Fruit fly (Drosophila melanogaster) whole organism, embryonic: ENCODE measurements around the gene Gcna.
A peak's percentile ranks its signal among the peaks of the same experiment; 100 is the strongest.

Experiments
- B-H2 ChIP-seq: fragments of 200-800 bp; sonication (Bioruptor generic); optimal IDR thresholded peaks from 2 replicates; lab custom pipeline; 2018; ENCODE audit warnings: missing biosample characterization, mild to moderate bottlenecking, missing genetic modification characterization
- Bgb ChIP-seq: fragments of 200-800 bp; sonication (Bioruptor generic); IDR thresholded peaks from 2 replicates; pipeline ENCODE4 v1.3.6; 2022; ENCODE audit warnings: missing biosample characterization, missing genetic modification characterization; ENCODE audit not compliant: partially characterized antibody
- CG10366 ChIP-seq: fragments of 200-800 bp; sonication (Bioruptor generic); IDR thresholded peaks from 2 replicates; pipeline ENCODE4 v1.3.6; 2022; ENCODE audit warnings: missing biosample characterization, missing genetic modification characterization
- CG10431 ChIP-seq: fragments of 200-800 bp; sonication (Bioruptor generic); optimal IDR thresholded peaks from 3 replicates; lab custom pipeline; 2018; ENCODE audit warnings: missing biosample characterization, mild to moderate bottlenecking, missing genetic modification characterization
- CG10959 ChIP-seq: fragments of 200-800 bp; sonication (Bioruptor generic); IDR thresholded peaks from 2 replicates; pipeline ENCODE4 v1.3.6; 2022; ENCODE audit warnings: missing biosample characterization, missing genetic modification characterization
- CG13123 ChIP-seq: fragments of 200-800 bp; sonication (Bioruptor generic); optimal IDR thresholded peaks from 2 replicates; lab custom pipeline; 2016; ENCODE audit warnings: missing biosample characterization, missing genetic modification characterization
- CG13624 ChIP-seq: fragments of 200-800 bp; sonication (Bioruptor generic); optimal IDR thresholded peaks from 2 replicates; lab custom pipeline; 2016; ENCODE audit warnings: missing biosample characterization, missing genetic modification characterization
- CG15514 ChIP-seq: fragments of 200-800 bp; sonication (Bioruptor generic); optimal IDR thresholded peaks from 3 replicates; lab custom pipeline; 2017; ENCODE audit warnings: missing biosample characterization, missing genetic modification characterization, mild to moderate bottlenecking, moderate library complexity, missing genetic modification reagents
- CG15601 ChIP-seq: fragments of 200-800 bp; sonication (Bioruptor generic); optimal IDR thresholded peaks from 3 replicates; lab custom pipeline; 2019; ENCODE audit warnings: missing biosample characterization, mild to moderate bottlenecking, missing genetic modification characterization, moderate library complexity
- CG17186 ChIP-seq: fragments of 200-800 bp; sonication (Bioruptor generic); optimal IDR thresholded peaks from 3 replicates; lab custom pipeline; 2017; ENCODE audit warnings: missing biosample characterization, missing genetic modification reagents, missing genetic modification characterization
- CG18619 ChIP-seq: fragments of 200-800 bp; sonication (Bioruptor generic); optimal IDR thresholded peaks from 3 replicates; lab custom pipeline; 2017; ENCODE audit warnings: missing biosample characterization, mild to moderate bottlenecking, missing genetic modification characterization
- CG32767 ChIP-seq: fragments of 200-800 bp; sonication (Bioruptor generic); IDR thresholded peaks from 2 replicates; pipeline ENCODE4 v1.3.6; 2022; ENCODE audit warnings: missing biosample characterization, missing genetic modification characterization
- CG3281 ChIP-seq: fragments of 200-800 bp; sonication (Bioruptor generic); optimal IDR thresholded peaks from 3 replicates; lab custom pipeline; 2017; ENCODE audit warnings: missing biosample characterization, mild to moderate bottlenecking, missing genetic modification characterization
- CG3726 ChIP-seq: fragments of 200-800 bp; sonication (Bioruptor generic); IDR thresholded peaks from 3 replicates; pipeline ENCODE4, ENCODE4 v1.3.6; 2022; ENCODE audit warnings: missing biosample characterization, missing genetic modification characterization
- CG4617 ChIP-seq: fragments of 200-800 bp; sonication (Bioruptor generic); optimal IDR thresholded peaks from 3 replicates; lab custom pipeline; 2016; ENCODE audit warnings: missing biosample characterization, missing genetic modification characterization, borderline replicate concordance
- CG7745 ChIP-seq: fragments of 200-800 bp; sonication (Bioruptor generic); optimal IDR thresholded peaks from 2 replicates; lab custom pipeline; 2018; ENCODE audit warnings: missing biosample characterization, mild to moderate bottlenecking, missing genetic modification characterization, moderate library complexity
- CG7786 ChIP-seq: fragments of 200-800 bp; sonication (Bioruptor generic); optimal IDR thresholded peaks from 2 replicates; lab custom pipeline; 2016; ENCODE audit warnings: missing biosample characterization, missing genetic modification characterization
- CG7928 ChIP-seq: fragments of 200-800 bp; sonication (Bioruptor generic); optimal IDR thresholded peaks from 2 replicates; lab custom pipeline; 2017; ENCODE audit warnings: missing biosample characterization, mild to moderate bottlenecking, missing genetic modification characterization
- CG8388 ChIP-seq: fragments of 200-800 bp; sonication (Bioruptor generic); optimal IDR thresholded peaks from 2 replicates; lab custom pipeline; 2019; ENCODE audit warnings: missing biosample characterization, mild to moderate bottlenecking, missing genetic modification characterization, moderate library complexity
- CHES-1-like ChIP-seq: fragments of 200-800 bp; sonication (Bioruptor generic); optimal IDR thresholded peaks from 2 replicates; lab custom pipeline; 2016; ENCODE audit warnings: missing biosample characterization, missing genetic modification characterization
- Chrac-16 ChIP-seq: fragments of 200-800 bp; sonication (Bioruptor generic); optimal IDR thresholded peaks from 3 replicates; lab custom pipeline; 2016; ENCODE audit warnings: missing biosample characterization, missing genetic modification characterization
- E2f2 ChIP-seq: fragments of 200-800 bp; sonication (Bioruptor generic); IDR thresholded peaks from 2 replicates; pipeline ENCODE4 v1.3.6; 2022; ENCODE audit warnings: missing biosample characterization, missing genetic modification characterization
- ERR ChIP-seq: fragments of 200-800 bp; sonication (Bioruptor generic); optimal IDR thresholded peaks from 2 replicates; lab custom pipeline; 2016; ENCODE audit warnings: missing biosample characterization, missing genetic modification characterization
- Gug ChIP-seq: fragments of 200-800 bp; sonication (Bioruptor generic); IDR thresholded peaks from 4 replicates; pipeline ENCODE4 v1.3.6; 2022; ENCODE audit warnings: missing biosample characterization, missing genetic modification characterization
- HLH3B ChIP-seq: fragments of 200-800 bp; sonication (Bioruptor generic); IDR thresholded peaks from 2 replicates; pipeline ENCODE4 v1.3.6; 2022; ENCODE audit warnings: missing biosample characterization, missing genetic modification characterization
- HmgZ ChIP-seq: fragments of 200-800 bp; sonication (Bioruptor generic); optimal IDR thresholded peaks from 2 replicates; lab custom pipeline; 2018; ENCODE audit warnings: missing biosample characterization, mild to moderate bottlenecking, missing genetic modification characterization
- Hmx ChIP-seq: fragments of 200-800 bp; sonication (Bioruptor generic); optimal IDR thresholded peaks from 2 replicates; lab custom pipeline; 2016; ENCODE audit warnings: missing biosample characterization, missing genetic modification characterization
- MBD-R2 ChIP-seq: fragments of 200-800 bp; sonication (Bioruptor generic); IDR thresholded peaks from 2 replicates; pipeline ENCODE4 v1.3.6; 2022; ENCODE audit warnings: missing biosample characterization, missing genetic modification characterization
- MTF-1 ChIP-seq: fragments of 200-800 bp; sonication (Bioruptor generic); optimal IDR thresholded peaks from 2 replicates; lab custom pipeline; 2018; ENCODE audit warnings: missing biosample characterization, mild to moderate bottlenecking, missing genetic modification characterization, borderline replicate concordance
- Meics ChIP-seq: fragments of 200-800 bp; sonication (Bioruptor generic); optimal IDR thresholded peaks from 2 replicates; lab custom pipeline; 2017; ENCODE audit warnings: missing biosample characterization, mild to moderate bottlenecking, missing genetic modification characterization
- NK7.1 ChIP-seq: fragments of 200-800 bp; sonication (Bioruptor generic); optimal IDR thresholded peaks from 3 replicates; lab custom pipeline; 2016; ENCODE audit warnings: missing biosample characterization, missing genetic modification characterization
- Sin3A ChIP-seq: fragments of >200 bp; optimal IDR thresholded peaks from 2 replicates; lab custom pipeline; 2018
- Sry-β ChIP-seq: fragments of 200-800 bp; sonication (Bioruptor generic); optimal IDR thresholded peaks from 2 replicates; lab custom pipeline; 2018; ENCODE audit warnings: missing biosample characterization, mild to moderate bottlenecking, missing genetic modification characterization, moderate library complexity
- Xbp1 ChIP-seq: fragments of 200-800 bp; sonication (Bioruptor generic); optimal IDR thresholded peaks from 3 replicates; lab custom pipeline; 2016; ENCODE audit warnings: missing biosample characterization, mild to moderate bottlenecking, missing genetic modification characterization
- corto ChIP-seq: fragments of 200-800 bp; sonication (Bioruptor generic); optimal IDR thresholded peaks from 2 replicates; lab custom pipeline; 2016; ENCODE audit warnings: missing biosample characterization, mild to moderate bottlenecking, missing genetic modification characterization, moderate library complexity
- danr ChIP-seq: fragments of 200-800 bp; sonication (Bioruptor generic); IDR thresholded peaks from 2 replicates; pipeline ENCODE4 v1.3.6; 2022; ENCODE audit warnings: missing biosample characterization, missing genetic modification characterization
- fu2 ChIP-seq: fragments of 200-800 bp; sonication (Bioruptor generic); optimal IDR thresholded peaks from 2 replicates; lab custom pipeline; 2016; ENCODE audit warnings: missing biosample characterization, missing genetic modification characterization
- gem ChIP-seq: fragments of 200-800 bp; sonication (Bioruptor generic); optimal IDR thresholded peaks from 2 replicates; lab custom pipeline; 2019; ENCODE audit warnings: missing biosample characterization, mild to moderate bottlenecking, missing genetic modification characterization, moderate library complexity
- hkb ChIP-seq, 2 experiments: fragments of 200-800 bp in 1 of 2; fragments of >200 bp in 1 of 2; sonication (Bioruptor generic) in 1 of 2; IDR thresholded peaks in 1 of 2; optimal IDR thresholded peaks in 1 of 2; 2 replicates each; pipeline versions ENCODE4 v1.3.6 to Lab custom; 2017 to 2022; ENCODE audit warnings: missing biosample characterization in 1 of 2, missing genetic modification characterization in 1 of 2
- insv ChIP-seq, 2 experiments: fragments of 200-800 bp; sonication (Bioruptor generic); optimal IDR thresholded peaks; 3 replicates each; lab custom pipeline; 2016 to 2018; ENCODE audit warnings: missing biosample characterization in 2 of 2, missing genetic modification characterization in 2 of 2
- mirr ChIP-seq: fragments of 200-800 bp; sonication (Bioruptor generic); optimal IDR thresholded peaks from 3 replicates; lab custom pipeline; 2018; ENCODE audit warnings: missing biosample characterization, mild to moderate bottlenecking, missing genetic modification characterization
- oc ChIP-seq: fragments of 200-800 bp; sonication (Bioruptor generic); optimal IDR thresholded peaks from 2 replicates; lab custom pipeline; 2018; ENCODE audit warnings: missing biosample characterization, mild to moderate bottlenecking, missing genetic modification characterization, moderate library complexity
- pho ChIP-seq: fragments of 200-800 bp; sonication (Bioruptor generic); optimal IDR thresholded peaks from 2 replicates; lab custom pipeline; 2016; ENCODE audit warnings: missing biosample characterization, missing genetic modification characterization
- psq ChIP-seq: fragments of 200-800 bp; sonication (Bioruptor generic); optimal IDR thresholded peaks from 2 replicates; lab custom pipeline; 2017; ENCODE audit warnings: missing biosample characterization, missing genetic modification characterization
- scrt ChIP-seq: fragments of 200-800 bp; sonication (Bioruptor generic); optimal IDR thresholded peaks from 2 replicates; lab custom pipeline; 2018; ENCODE audit warnings: missing biosample characterization, mild to moderate bottlenecking, missing genetic modification characterization, moderate library complexity
- sisA ChIP-seq: fragments of 200-800 bp; sonication (Bioruptor generic); IDR thresholded peaks from 2 replicates; pipeline ENCODE4 v1.3.6; 2022; ENCODE audit warnings: missing biosample characterization, missing genetic modification characterization
- toy ChIP-seq: fragments of 200-800 bp; sonication (Bioruptor generic); IDR thresholded peaks from 2 replicates; pipeline ENCODE4 v1.3.6; 2022; ENCODE audit warnings: missing biosample characterization, missing genetic modification characterization
- unpg ChIP-seq: fragments of 200-800 bp; sonication (Bioruptor generic); optimal IDR thresholded peaks from 3 replicates; lab custom pipeline; 2018; ENCODE audit warnings: missing biosample characterization, mild to moderate bottlenecking, missing genetic modification characterization, moderate library complexity
- zen2 ChIP-seq: fragments of 200-800 bp; sonication (Bioruptor generic); IDR thresholded peaks from 3 replicates; pipeline ENCODE4 v1.3.6; 2022; ENCODE audit warnings: missing biosample characterization, missing genetic modification characterization; ENCODE audit not compliant: partially characterized antibody
- zfh1 ChIP-seq: fragments of 200-800 bp; sonication (Bioruptor generic); IDR thresholded peaks from 3 replicates; pipeline ENCODE4 v1.3.6; 2022; ENCODE audit warnings: missing biosample characterization, missing genetic modification characterization

Gcna gene

DNA sequence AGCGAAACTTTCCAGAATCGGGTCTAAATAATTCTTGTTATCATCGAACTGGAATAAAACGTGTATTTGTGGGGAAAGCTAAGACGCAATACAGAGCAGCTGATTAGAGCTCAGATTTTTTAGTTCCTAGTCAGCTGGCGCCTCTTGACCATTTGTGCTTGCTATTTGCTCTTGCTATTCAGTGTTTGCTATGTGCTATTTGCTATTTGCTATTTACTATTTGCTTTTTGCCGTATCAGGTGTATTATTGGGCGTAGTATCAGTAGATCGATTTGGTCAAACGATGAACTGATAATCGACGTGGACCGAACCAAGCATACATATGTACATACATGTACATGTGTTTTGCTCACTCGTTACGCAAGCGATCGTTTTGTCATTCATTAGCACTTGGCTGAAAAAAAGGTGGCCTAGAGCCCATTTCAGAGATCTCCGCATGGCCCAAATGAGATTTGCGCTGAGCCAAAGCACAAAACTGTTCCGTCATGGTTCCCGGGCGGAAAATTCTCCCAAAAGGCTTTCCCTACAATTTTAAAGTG, 20.2 kb downstream of the Gcna start (continued):
- TF ChIP-seq Sry-β: no peak
- TF ChIP-seq E2f2: peak; percentile 38; the same call in 1 of the 2 replicates
- TF ChIP-seq sisA (GFP tag; lab: Robert Waterston, UW): no peak
- TF ChIP-seq CG3281 (GFP tag; lab: Kevin White, UChicago): peak; percentile 55
- TF ChIP-seq mirr (GFP tag; lab: Kevin White, UChicago): peak; percentile 41
- peak; percentile 23 for TF ChIP-seq fu2 (GFP tag; lab: Kevin White, UChicago)
- TF ChIP-seq CG10366: peak; percentile 21; the same call in 1 of the 2 replicates
- TF ChIP-seq zfh1 (GFP tag; lab: Robert Waterston, UW): peak; percentile 60; the same call in 1 of the 3 replicates
- no peak for TF ChIP-seq CG32767 (GFP tag; lab: Robert Waterston, UW)
- TF ChIP-seq CG10959 (GFP tag; lab: Robert Waterston, UW): no peak
- TF ChIP-seq gem: peak; percentile 63
- peak; percentile 14 for TF ChIP-seq CG15601 (tag; lab: Kevin White, UChicago)
- no peak for TF ChIP-seq Sin3A (lab: Kevin White, UChicago)
- TF ChIP-seq CG4617 (GFP tag; lab: Kevin White, UChicago): no peak
- TF ChIP-seq CG7786 (GFP tag; lab: Kevin White, UChicago): peak; percentile 59
- TF ChIP-seq ERR (GFP tag; lab: Kevin White, UChicago): peak; percentile 11
- TF ChIP-seq CG15514 (GFP tag; lab: Kevin White, UChicago): peak; percentile 70
- TF ChIP-seq hkb (optimal IDR thresholded peaks at IDR 0.05; lab: Kevin White, UChicago): no peak
- TF ChIP-seq hkb (GFP tag; IDR thresholded peaks at IDR 0.05; lab: Robert Waterston, UW): peak; percentile 72
- no peak for TF ChIP-seq Hmx
- peak; percentile 17 for TF ChIP-seq scrt (GFP tag; lab: Kevin White, UChicago)
- no peak for TF ChIP-seq MTF-1
- TF ChIP-seq CG3726 (GFP tag; lab: Robert Waterston, UW): 0 out of 3 replicates have a peak, but pooled peaks have one; percentile 25
- TF ChIP-seq pho: peak; percentile 72
- TF ChIP-seq corto (GFP tag; lab: Kevin White, UChicago): no peak
- TF ChIP-seq CG7928 (GFP tag; lab: Kevin White, UChicago): peak; percentile 24
- no peak for TF ChIP-seq NK7.1
- TF ChIP-seq CHES-1-like (GFP tag; lab: Kevin White, UChicago): peak; percentile 57
- no peak for TF ChIP-seq Xbp1 (GFP tag; lab: Kevin White, UChicago)
- TF ChIP-seq B-H2: peak; percentile 36
- peak; percentile 53; the same call in 1 of the 2 replicates for TF ChIP-seq toy
- peak; percentile 69 for TF ChIP-seq CG18619 (GFP tag; lab: Kevin White, UChicago)
- no peak for TF ChIP-seq insv (GFP tag; optimal IDR thresholded peaks at IDR 0.05; lab: Kevin White, UChicago)
- TF ChIP-seq danr (GFP tag; lab: Robert Waterston, UW): no peak
- no peak for TF ChIP-seq Chrac-16
- TF ChIP-seq CG13624 (GFP tag; lab: Kevin White, UChicago): peak; percentile 28
- peak; percentile 68 for TF ChIP-seq HmgZ
- no peak for TF ChIP-seq Gug (GFP tag; lab: Robert Waterston, UW)
- no peak for TF ChIP-seq CG7745 (tag; lab: Kevin White, UChicago)
- TF ChIP-seq CG10431 (GFP tag; lab: Kevin White, UChicago): no peak
- TF ChIP-seq CG17186 (GFP tag; lab: Kevin White, UChicago): no peak
- TF ChIP-seq unpg (GFP tag; lab: Kevin White, UChicago): peak; percentile 32
- TF ChIP-seq CG8388 (GFP tag; lab: Kevin White, UChicago): no peak
- no peak for TF ChIP-seq Bgb (GFP tag; lab: Robert Waterston, UW)
- no peak for TF ChIP-seq zen2
- peak; percentile 26; the same call in 1 of the 2 replicates for TF ChIP-seq MBD-R2 (GFP tag; lab: Robert Waterston, UW)
- peak; percentile 49 for TF ChIP-seq CG13123 (GFP tag; lab: Kevin White, UChicago)
- no peak for TF ChIP-seq HLH3B (GFP tag; lab: Robert Waterston, UW)
- TF ChIP-seq psq (GFP tag; lab: Kevin White, UChicago): no peak
- TF ChIP-seq oc: no peak
- peak; percentile 71 for TF ChIP-seq Meics (GFP tag; lab: Kevin White, UChicago)
